Worm (Caenorhabditis elegans) whole organism, L4 larva: ENCODE data around the gene Y51A2D.13.

Source experiments
- R02D3.7 ChIP-seq: fragments of 150-350 bp; sonication (generic microtip); optimal IDR thresholded peaks from 3 replicates; lab custom pipeline; 2014; ENCODE audit warnings: missing biosample characterization, missing genetic modification characterization
- Y48G9A.11 ChIP-seq: fragments of 200-800 bp; sonication (Bioruptor generic); IDR thresholded peaks from 2 replicates; pipeline ENCODE4 v1.3.6; 2022; ENCODE audit warnings: missing genetic modification reagents, missing genetic modification characterization, missing compliant biosample characterization
- Y75B8A.6 ChIP-seq: fragments of 200-800 bp; sonication (Bioruptor generic); IDR thresholded peaks from 2 replicates; pipeline ENCODE4 v1.3.6; 2022; ENCODE audit warnings: missing genetic modification reagents, missing genetic modification characterization, missing compliant biosample characterization
- ZK337.2 ChIP-seq: fragments of 200-800 bp; sonication (Bioruptor generic); IDR thresholded peaks from 2 replicates; pipeline ENCODE4 v1.3.6; 2022; ENCODE audit warnings: missing genetic modification reagents, missing genetic modification characterization, missing compliant biosample characterization
- aha-1 ChIP-seq: fragments of 150-350 bp; peaks from one replicate; lab custom pipeline; 2014; ENCODE audit warnings: missing biosample characterization, missing genetic modification characterization
- ama-1 ChIP-seq: fragments of 150-350 bp; optimal IDR thresholded peaks from 2 replicates; lab custom pipeline; 2014; ENCODE audit warnings: inconsistent platforms, mixed read lengths
- ceh-28 ChIP-seq: fragments of 150-350 bp; optimal IDR thresholded peaks from 2 replicates; lab custom pipeline; 2014; ENCODE audit warnings: missing biosample characterization, missing genetic modification reagents, missing genetic modification characterization
- ceh-44 ChIP-seq: fragments of 200-800 bp; sonication (Bioruptor generic); IDR thresholded peaks from 2 replicates; pipeline ENCODE4 v1.3.6; 2022; ENCODE audit warnings: missing genetic modification reagents, missing genetic modification characterization, missing compliant biosample characterization
- ctbp-1 ChIP-seq: fragments of 200-800 bp; sonication (Bioruptor generic); IDR thresholded peaks from 2 replicates; pipeline ENCODE4 v1.3.6; 2022; ENCODE audit warnings: missing genetic modification reagents, missing genetic modification characterization, missing compliant biosample characterization
- daf-16 ChIP-seq, 3 experiments: sonication (generic microtip); optimal IDR thresholded peaks; 2 replicates each; lab custom pipeline; 2016 to 2017; ENCODE audit warnings: missing genetic modification characterization in 3 of 3, missing genetic modification reagents in 3 of 3, mild to moderate bottlenecking in 2 of 3, missing compliant biosample characterization in 2 of 3, missing biosample characterization in 1 of 3, moderate library complexity in 1 of 3
- daf-8 ChIP-seq: fragments of 200-800 bp; sonication (Bioruptor generic); IDR thresholded peaks from 2 replicates; pipeline ENCODE4 v1.3.6; 2022; ENCODE audit warnings: missing genetic modification characterization, missing compliant biosample characterization
- dmd-9 ChIP-seq: fragments of 200-800 bp; sonication (Bioruptor generic); IDR thresholded peaks from 2 replicates; pipeline ENCODE4 v1.3.6; 2022; ENCODE audit warnings: missing genetic modification reagents, missing genetic modification characterization, missing compliant biosample characterization
- dpl-1 ChIP-seq: fragments of 150-350 bp; optimal IDR thresholded peaks from 2 replicates; lab custom pipeline; 2014; ENCODE audit warnings: missing biosample characterization, missing genetic modification reagents, missing genetic modification characterization
- duxl-1 ChIP-seq: sonication (generic microtip); optimal IDR thresholded peaks from 2 replicates; lab custom pipeline; 2016; ENCODE audit warnings: mild to moderate bottlenecking, missing genetic modification characterization, moderate library complexity, missing compliant biosample characterization; ENCODE audit not compliant: poor library complexity
- dve-1 ChIP-seq: sonication (generic microtip); optimal IDR thresholded peaks from 2 replicates; lab custom pipeline; 2017; ENCODE audit warnings: antibody characterized with exemption, mild to moderate bottlenecking, missing genetic modification characterization, missing compliant biosample characterization; ENCODE audit not compliant: insufficient read depth
- egl-27 ChIP-seq: sonication (generic microtip); optimal IDR thresholded peaks from 3 replicates; lab custom pipeline; 2017; ENCODE audit warnings: missing biosample characterization, missing genetic modification reagents, missing genetic modification characterization
- hlh-30 ChIP-seq: sonication (generic microtip); optimal IDR thresholded peaks from 2 replicates; lab custom pipeline; 2017; ENCODE audit warnings: antibody characterized with exemption, mild to moderate bottlenecking, missing genetic modification characterization, missing compliant biosample characterization; ENCODE audit not compliant: insufficient read depth
- jun-1 ChIP-seq: fragments of 150-350 bp; optimal IDR thresholded peaks from 2 replicates; lab custom pipeline; 2014; ENCODE audit warnings: missing biosample characterization, missing genetic modification reagents, missing genetic modification characterization
- lin-1 ChIP-seq: fragments of 200-800 bp; sonication (Bioruptor generic); IDR thresholded peaks from 2 replicates; pipeline ENCODE4 v1.3.6; 2022; ENCODE audit warnings: missing genetic modification reagents, missing genetic modification characterization, missing compliant biosample characterization
- lin-13 ChIP-seq: fragments of 150-350 bp; optimal IDR thresholded peaks from 2 replicates; lab custom pipeline; 2014; ENCODE audit warnings: missing biosample characterization, missing genetic modification reagents, missing genetic modification characterization
- lin-15B ChIP-seq: fragments of 150-350 bp; sonication (generic microtip); optimal IDR thresholded peaks from 3 replicates; lab custom pipeline; 2014; ENCODE audit warnings: missing biosample characterization, missing genetic modification characterization
- madf-5 ChIP-seq, 2 experiments: fragments of 200-800 bp; sonication (Bioruptor generic); IDR thresholded peaks; 2 replicates each; pipeline ENCODE4 v1.3.6; 2022; ENCODE audit warnings: missing compliant biosample characterization in 2 of 2, missing genetic modification characterization in 2 of 2
- mdl-1 ChIP-seq, 2 experiments: fragments of 150-350 bp in 1 of 2; sonication (generic microtip) in 1 of 2; optimal IDR thresholded peaks; 2 replicates each; lab custom pipeline; 2014 to 2017; ENCODE audit warnings: missing biosample characterization in 2 of 2, missing genetic modification characterization in 2 of 2
- mep-1 ChIP-seq: fragments of 150-350 bp; sonication (generic microtip); optimal IDR thresholded peaks from 3 replicates; lab custom pipeline; 2014; ENCODE audit warnings: missing biosample characterization, missing genetic modification characterization
- nhr-11 ChIP-seq: fragments of 150-350 bp; optimal IDR thresholded peaks from 2 replicates; lab custom pipeline; 2014; ENCODE audit warnings: missing biosample characterization, missing genetic modification characterization
- nhr-41 ChIP-seq: fragments of 200-800 bp; sonication (Bioruptor generic); IDR thresholded peaks from 2 replicates; pipeline ENCODE4 v1.3.6; 2022; ENCODE audit warnings: missing genetic modification reagents, missing genetic modification characterization, missing compliant biosample characterization
- nhr-48 ChIP-seq: sonication (generic microtip); optimal IDR thresholded peaks from 2 replicates; lab custom pipeline; 2016; ENCODE audit warnings: mild to moderate bottlenecking, missing genetic modification characterization, missing compliant biosample characterization
- nhr-77 ChIP-seq: fragments of 150-350 bp; optimal IDR thresholded peaks from 2 replicates; lab custom pipeline; 2014; ENCODE audit warnings: missing biosample characterization, missing genetic modification characterization
- pha-4 ChIP-seq, 2 experiments: fragments of 150-350 bp in 1 of 2; fragments of 200-800 bp in 1 of 2; sonication (Bioruptor generic) in 1 of 2; IDR thresholded peaks in 1 of 2; optimal IDR thresholded peaks in 1 of 2; 2 replicates each; pipeline versions ENCODE4 v1.3.6 to Lab custom; 2014 to 2022; ENCODE audit warnings: missing genetic modification characterization in 2 of 2, missing genetic modification reagents in 2 of 2, missing biosample characterization in 1 of 2, missing compliant biosample characterization in 1 of 2
- php-3 ChIP-seq: fragments of 200-800 bp; sonication (Bioruptor generic); IDR thresholded peaks from 2 replicates; pipeline ENCODE4 v1.3.6; 2022; ENCODE audit warnings: missing genetic modification reagents, missing genetic modification characterization, missing compliant biosample characterization
- set-16 ChIP-seq: fragments of 200-800 bp; sonication (Bioruptor generic); IDR thresholded peaks from 2 replicates; pipeline ENCODE4 v1.3.6; 2022; ENCODE audit warnings: missing genetic modification reagents, missing genetic modification characterization, missing compliant biosample characterization
- tag-97 ChIP-seq: fragments of 200-800 bp; sonication (Bioruptor generic); IDR thresholded peaks from 2 replicates; pipeline ENCODE4 v1.3.6; 2022; ENCODE audit warnings: missing genetic modification characterization, missing compliant biosample characterization
- unc-62 ChIP-seq, 3 experiments: fragments of 150-350 bp in 1 of 3; sonication (generic microtip); optimal IDR thresholded peaks in 2 of 3; peaks in 1 of 3; 1 replicate in 1 of 3; 2 replicates in 2 of 3; lab custom pipeline; 2014 to 2017; ENCODE audit warnings: missing biosample characterization in 3 of 3, missing genetic modification characterization in 3 of 3, missing genetic modification reagents in 3 of 3, missing genotype in 1 of 3
- zfp-3 ChIP-seq: fragments of 200-800 bp; sonication (Bioruptor generic); conservative IDR thresholded peaks from 2 replicates; pipeline ENCODE4 v1.3.6; 2022; ENCODE audit warnings: missing genetic modification reagents, missing genetic modification characterization, missing compliant biosample characterization

Y51A2D.13 gene

DNA sequence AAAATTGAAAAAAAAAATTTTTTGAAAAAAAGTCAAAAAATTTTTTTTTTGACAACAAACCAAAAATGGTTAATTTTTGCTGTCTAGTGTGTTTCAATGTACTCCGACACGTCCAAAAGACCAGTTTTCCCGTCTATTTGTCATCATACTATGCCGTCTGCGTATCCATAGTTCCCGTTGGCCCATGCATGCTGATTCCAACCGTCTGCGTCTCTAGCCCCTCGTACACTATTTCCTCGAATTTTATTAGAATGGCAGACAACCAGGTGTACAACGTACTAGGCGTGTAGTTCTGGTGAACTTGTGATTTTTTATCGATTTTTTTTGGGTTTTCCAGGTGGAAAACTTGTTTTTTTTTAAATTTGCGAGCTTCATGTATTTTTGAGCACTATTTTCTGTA is 34.9 kb upstream of the Y51A2D.13 start (continued):
- TF ChIP-seq mdl-1 (tag; optimal IDR thresholded peaks at IDR 0.05; lab: Kevin White, UChicago), result peak; percentile 59 to 82
- no peak for TF ChIP-seq aha-1
- TF ChIP-seq lin-13 (GFP tag; lab: Kevin White, UChicago), result peak; percentile 23
- no peak for TF ChIP-seq nhr-41 (GFP tag; lab: Robert Waterston, UW)
- TF ChIP-seq Y48G9A.11, result no peak
- TF ChIP-seq dpl-1 (GFP tag; lab: Kevin White, UChicago), result peak; percentile 23
- peak; percentile 50 for TF ChIP-seq nhr-11 (tag; lab: Kevin White, UChicago)
- TF ChIP-seq mep-1, result peak; percentile 72
- TF ChIP-seq R02D3.7 (tag; lab: Kevin White, UChicago), result no peak
- no peak for TF ChIP-seq lin-1 (GFP tag; lab: Robert Waterston, UW)
- peak; percentile 62 for TF ChIP-seq duxl-1
- TF ChIP-seq hlh-30 (tag; lab: Kevin White, UChicago), result peak; percentile 90
- TF ChIP-seq zfp-3, result no peak
- TF ChIP-seq egl-27, result no peak
- TF ChIP-seq php-3 (GFP tag; lab: Robert Waterston, UW), result 0 out of 2 replicates have a peak, but pooled peaks have one; percentile 6
- TF ChIP-seq jun-1, result peak; percentile 10
- TF ChIP-seq nhr-48 (tag; lab: Kevin White, UChicago), result peak; percentile 46
- peak in 1 of 2 experiments; percentile 1 for TF ChIP-seq daf-16 (GFP tag; optimal IDR thresholded peaks at IDR 0.05; lab: Kevin White, UChicago)
- TF ChIP-seq daf-16 (tag; optimal IDR thresholded peaks at IDR 0.05; lab: Kevin White, UChicago), result peak; percentile 82
- peak; percentile 81 for TF ChIP-seq dve-1
- TF ChIP-seq tag-97, result no peak
- TF ChIP-seq daf-8 (GFP tag; lab: Robert Waterston, UW), result no peak
- no peak for TF ChIP-seq madf-5 (GFP tag; IDR thresholded peaks at IDR 0.05; lab: Robert Waterston, UW)
- no peak for TF ChIP-seq Y75B8A.6 (GFP tag; lab: Robert Waterston, UW)

DNA sequence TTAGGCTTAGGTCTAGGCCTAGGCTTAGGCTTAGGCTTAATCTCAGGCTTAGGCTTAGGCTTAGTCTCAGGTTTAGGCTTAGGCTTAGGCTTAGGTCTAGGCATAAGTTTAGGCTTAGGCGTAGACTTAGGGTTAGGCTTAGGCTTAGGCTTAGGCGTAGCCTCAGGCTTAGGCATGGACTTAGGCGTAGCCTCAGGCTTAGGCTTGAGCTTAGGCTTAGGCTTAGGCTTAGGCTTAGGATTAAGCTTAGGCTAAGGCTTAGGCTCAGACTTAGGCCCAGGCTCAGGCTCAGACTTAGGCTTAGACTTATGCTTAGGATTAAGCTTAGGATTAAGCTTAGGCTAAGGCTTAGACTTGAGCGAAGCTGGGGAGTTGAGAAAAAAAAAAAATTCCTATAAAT is 33.6 kb upstream of the Y51A2D.13 start:
- peak in 1 of 2 experiments; percentile 27 for TF ChIP-seq unc-62 (GFP tag; optimal IDR thresholded peaks at IDR 0.05 in 1 of 2; lab: Kevin White, UChicago)
- TF ChIP-seq unc-62 (tag; optimal IDR thresholded peaks at IDR 0.05; lab: Kevin White, UChicago), result no peak
- no peak for TF ChIP-seq egl-27

DNA sequence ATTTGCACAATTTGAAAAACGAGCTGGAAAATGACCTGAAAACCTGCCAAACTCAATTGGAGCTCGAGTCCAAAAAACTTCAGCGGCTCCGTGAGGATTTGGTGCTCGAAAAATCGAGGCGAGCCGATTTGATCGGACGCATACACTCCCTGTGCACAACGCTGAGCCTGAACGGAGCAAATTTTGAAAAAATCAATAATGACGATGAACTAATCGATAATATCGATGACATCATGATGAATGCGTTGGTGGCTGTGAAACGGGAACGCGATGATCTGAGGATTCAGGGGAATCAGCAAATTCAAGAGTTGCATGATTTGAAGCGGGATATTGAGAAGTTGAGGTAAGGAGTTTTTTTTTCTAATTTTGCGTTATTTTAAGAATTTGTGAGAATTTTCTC is 25.9 kb upstream of the Y51A2D.13 start:
- TF ChIP-seq ceh-28 (tag; lab: Kevin White, UChicago), result peak; percentile 73
- no peak for TF ChIP-seq unc-62 (GFP tag; optimal IDR thresholded peaks at IDR 0.05 in 1 of 2; lab: Kevin White, UChicago)
- TF ChIP-seq unc-62 (tag; optimal IDR thresholded peaks at IDR 0.05; lab: Kevin White, UChicago), result no peak
- TF ChIP-seq egl-27, result no peak
- TF ChIP-seq dmd-9 (GFP tag; lab: Robert Waterston, UW), result no peak
- no peak for TF ChIP-seq pha-4 (GFP tag; IDR thresholded peaks at IDR 0.05; lab: Robert Waterston, UW)
- no peak for TF ChIP-seq pha-4 (tag; optimal IDR thresholded peaks at IDR 0.05; lab: Kevin White, UChicago)
- no peak for TF ChIP-seq lin-15B
- no peak for TF ChIP-seq ZK337.2 (GFP tag; lab: Robert Waterston, UW)
- no peak for TF ChIP-seq nhr-77 (tag; lab: Kevin White, UChicago)
- TF ChIP-seq ceh-44, result no peak

DNA sequence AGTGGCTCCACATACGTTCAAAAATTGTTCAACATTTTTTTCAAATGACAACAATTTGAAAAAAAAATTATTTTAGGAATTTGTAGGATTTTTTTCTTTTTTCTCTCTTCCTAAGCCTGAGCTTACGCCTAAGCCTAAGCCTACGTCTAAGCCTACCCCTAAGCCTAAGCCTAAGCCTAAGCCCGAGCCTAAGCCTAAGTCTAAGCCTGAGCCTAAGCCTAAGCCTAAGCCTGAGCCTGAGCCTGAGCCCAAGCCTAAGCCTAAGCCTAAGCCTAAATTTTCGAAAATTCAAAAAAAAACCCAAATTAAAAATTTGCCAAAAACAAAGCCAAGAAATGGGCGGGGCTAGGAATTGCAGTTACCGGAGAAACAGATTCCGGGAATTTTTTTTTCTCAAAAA is 18.2 kb upstream of the Y51A2D.13 start:
- TF ChIP-seq nhr-11 (tag; lab: Kevin White, UChicago) (no peak), Y48G9A.11 (no peak), ctbp-1 (GFP tag; lab: Robert Waterston, UW) (no peak)

DNA sequence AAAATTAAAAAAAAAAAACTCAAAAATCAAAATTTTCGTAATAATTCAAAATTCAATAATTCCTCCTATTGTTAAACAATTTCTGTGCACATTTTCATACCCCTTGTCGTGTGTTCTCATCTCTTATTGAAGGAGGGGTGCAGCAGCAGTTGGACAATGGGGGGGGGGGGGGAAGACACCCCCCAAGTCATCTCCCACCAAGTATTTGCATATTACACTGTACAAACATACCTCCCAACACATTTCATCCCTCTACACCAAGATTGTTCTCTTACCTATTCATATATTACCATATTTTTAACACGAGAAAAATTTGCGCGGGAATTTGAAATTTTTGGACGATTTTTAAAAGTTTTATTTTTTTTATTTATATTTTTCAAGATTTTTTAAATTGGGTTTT is 16.7 kb upstream of the Y51A2D.13 start:
- TF ChIP-seq R02D3.7 (tag; lab: Kevin White, UChicago) (no peak), ceh-44 (no peak), ama-1 (lab: Kevin White, UChicago) (no peak), set-16 (GFP tag; lab: Robert Waterston, UW) (no peak), mep-1 (no peak)
